Worm (Caenorhabditis elegans): ENCODE results near the gene nhx-4.

- no peak for TF ChIP-seq ztf-11 (tag; optimal IDR thresholded peaks at IDR 0.05)
- no peak for TF ChIP-seq ama-1 (optimal IDR thresholded peaks at IDR 0.05)
- TF ChIP-seq nhr-237 (tag; optimal IDR thresholded peaks at IDR 0.05): no peak
- TF ChIP-seq mdl-1 (tag; optimal IDR thresholded peaks at IDR 0.05): no peak
- no peak for TF ChIP-seq elt-2 (tag; optimal IDR thresholded peaks at IDR 0.05)
- TF ChIP-seq fkh-10 (GFP tag; optimal IDR thresholded peaks at IDR 0.05): no peak
- no peak for TF ChIP-seq egl-27 (tag; optimal IDR thresholded peaks at IDR 0.05)
- no peak for TF ChIP-seq nfya-1 (tag; optimal IDR thresholded peaks at IDR 0.05; ENCODE audit: insufficient read depth)
- no peak for TF ChIP-seq unc-62 (GFP tag; optimal IDR thresholded peaks at IDR 0.05)
- no peak for TF ChIP-seq lin-15B (tag; optimal IDR thresholded peaks at IDR 0.05)
- no peak for TF ChIP-seq pqm-1 (tag; optimal IDR thresholded peaks at IDR 0.05)
Measured at ce11 chrX:6946789-6947188, 32.7 kb downstream of the nhx-4 start.

All from whole organism, L3 larva.